Worm (Caenorhabditis elegans): ENCODE measurements around the gene lad-2.

ce11 chrIV:2990519-2990918 lies 12.2 kb upstream of the lad-2 start:
- TF ChIP-seq elt-1 (tag; optimal IDR thresholded peaks at IDR 0.05) (no peak), hmg-11 (tag; optimal IDR thresholded peaks at IDR 0.05) (peak; percentile 8), fkh-10 (GFP tag; optimal IDR thresholded peaks at IDR 0.05) (no peak), tbx-2 (tag; optimal IDR thresholded peaks at IDR 0.05) (peak; percentile 12), mml-1 (tag; optimal IDR thresholded peaks at IDR 0.05) (no peak), nhr-76 (tag; optimal IDR thresholded peaks at IDR 0.05) (no peak)

Data from whole organism, L3 larva.